Fruit fly (Drosophila melanogaster): ENCODE results near the gene CG5235.

DNA sequence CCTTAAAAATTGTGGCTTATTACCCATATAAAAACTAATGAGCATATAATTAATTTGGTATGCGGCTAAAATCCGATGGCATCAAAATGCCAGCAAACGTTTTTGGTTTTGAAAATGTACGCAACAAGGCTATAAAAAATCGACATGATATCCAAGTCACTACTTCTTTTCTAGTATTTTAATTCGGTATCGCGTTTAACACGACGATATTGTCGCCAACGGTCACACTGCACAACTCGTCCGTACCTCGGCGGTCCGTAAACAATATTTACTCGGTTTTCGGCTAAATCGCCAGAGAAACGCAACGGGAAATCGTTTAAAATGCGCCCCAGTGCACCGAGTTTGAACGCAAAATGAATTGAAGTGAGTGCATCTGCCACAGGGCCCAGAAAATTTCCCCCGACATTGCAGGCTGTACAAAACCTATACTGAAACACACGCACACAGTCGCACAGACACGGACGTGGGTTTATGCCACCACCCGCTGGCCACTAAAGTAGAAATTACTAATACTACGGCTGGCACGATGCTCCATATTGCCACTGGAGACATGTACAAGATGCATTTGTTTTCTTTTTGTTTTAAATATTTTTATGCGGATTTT lies 22.9 kb upstream of the CG5235 start, which contains the start of gene Taf4:
- TF ChIP-seq D1 (tag; optimal IDR thresholded peaks at IDR 0.05) (no peak), fd96Ca (GFP tag; IDR thresholded peaks at IDR 0.05) (no peak), CG10348 (GFP tag; IDR thresholded peaks at IDR 0.05) (no peak), gl (tag; optimal IDR thresholded peaks at IDR 0.05) (no peak), CG32121 (GFP tag; IDR thresholded peaks at IDR 0.05) (no peak), CG9948 (tag; optimal IDR thresholded peaks at IDR 0.05) (no peak), CG34367 (tag; optimal IDR thresholded peaks at IDR 0.05) (no peak)

Data from whole organism, pupa.